Worm (Caenorhabditis elegans) whole organism, L4 larva: Measurements from ENCODE around the gene F22H10.1.

Experiments
- F26F4.8 ChIP-seq: fragments of 200-800 bp; sonication (Bioruptor generic); conservative IDR thresholded peaks from 2 replicates; pipeline ENCODE4 v1.3.6; 2022; ENCODE audit warnings: missing genetic modification characterization, missing compliant biosample characterization
- F37D6.2 ChIP-seq: sonication (generic microtip); optimal IDR thresholded peaks from 2 replicates; lab custom pipeline; 2016; ENCODE audit warnings: mild to moderate bottlenecking, missing genetic modification characterization, missing compliant biosample characterization
- F49E8.2 ChIP-seq: sonication (generic microtip); optimal IDR thresholded peaks from 2 replicates; lab custom pipeline; 2016; ENCODE audit warnings: missing compliant biosample characterization, mild to moderate bottlenecking, missing genetic modification characterization, borderline replicate concordance
- ZK546.5 ChIP-seq, 2 experiments: sonication (generic microtip); optimal IDR thresholded peaks; 2 replicates each; lab custom pipeline; 2017; ENCODE audit warnings: missing biosample characterization in 2 of 2, missing genetic modification characterization in 2 of 2
- aha-1 ChIP-seq: fragments of 150-350 bp; peaks from one replicate; lab custom pipeline; 2014; ENCODE audit warnings: missing biosample characterization, missing genetic modification characterization
- ama-1 ChIP-seq: fragments of 150-350 bp; optimal IDR thresholded peaks from 2 replicates; lab custom pipeline; 2014; ENCODE audit warnings: inconsistent platforms, mixed read lengths
- attf-4 ChIP-seq: sonication (generic microtip); optimal IDR thresholded peaks from 3 replicates; lab custom pipeline; 2017; ENCODE audit warnings: missing biosample characterization, missing genetic modification characterization
- ceh-28 ChIP-seq: fragments of 150-350 bp; optimal IDR thresholded peaks from 2 replicates; lab custom pipeline; 2014; ENCODE audit warnings: missing biosample characterization, missing genetic modification reagents, missing genetic modification characterization
- ceh-32 ChIP-seq: sonication (generic microtip); optimal IDR thresholded peaks from 2 replicates; lab custom pipeline; 2016; ENCODE audit warnings: mild to moderate bottlenecking, missing genetic modification characterization, missing compliant biosample characterization; ENCODE audit not compliant: poor library complexity
- ceh-44 ChIP-seq: fragments of 200-800 bp; sonication (Bioruptor generic); IDR thresholded peaks from 2 replicates; pipeline ENCODE4 v1.3.6; 2022; ENCODE audit warnings: missing genetic modification reagents, missing genetic modification characterization, missing compliant biosample characterization
- ceh-62 ChIP-seq: sonication (generic microtip); optimal IDR thresholded peaks from 2 replicates; lab custom pipeline; 2017; ENCODE audit warnings: missing biosample characterization, missing genetic modification characterization
- dmd-8 ChIP-seq: fragments of 200-800 bp; sonication (Bioruptor generic); IDR thresholded peaks from 2 replicates; pipeline ENCODE4 v1.3.6; 2022; ENCODE audit warnings: missing genetic modification characterization, missing compliant biosample characterization
- dmd-9 ChIP-seq: fragments of 200-800 bp; sonication (Bioruptor generic); IDR thresholded peaks from 2 replicates; pipeline ENCODE4 v1.3.6; 2022; ENCODE audit warnings: missing genetic modification reagents, missing genetic modification characterization, missing compliant biosample characterization
- dve-1 ChIP-seq: sonication (generic microtip); optimal IDR thresholded peaks from 2 replicates; lab custom pipeline; 2017; ENCODE audit warnings: antibody characterized with exemption, mild to moderate bottlenecking, missing genetic modification characterization, missing compliant biosample characterization; ENCODE audit not compliant: insufficient read depth
- egl-27 ChIP-seq: sonication (generic microtip); optimal IDR thresholded peaks from 3 replicates; lab custom pipeline; 2017; ENCODE audit warnings: missing biosample characterization, missing genetic modification reagents, missing genetic modification characterization
- fos-1 ChIP-seq: fragments of 150-350 bp; optimal IDR thresholded peaks from 2 replicates; lab custom pipeline; 2014; ENCODE audit warnings: missing biosample characterization, missing genetic modification characterization
- gei-8 ChIP-seq: fragments of 200-800 bp; sonication (Bioruptor generic); optimal IDR thresholded peaks from 2 replicates; lab custom pipeline; 2018; ENCODE audit warnings: mild to moderate bottlenecking, missing genetic modification characterization, missing compliant biosample characterization
- hlh-11 ChIP-seq: fragments of 200-800 bp; sonication (Bioruptor generic); optimal IDR thresholded peaks from 2 replicates; lab custom pipeline; 2018; ENCODE audit warnings: mild to moderate bottlenecking, missing genetic modification characterization, missing compliant biosample characterization
- hlh-30 ChIP-seq: sonication (generic microtip); optimal IDR thresholded peaks from 2 replicates; lab custom pipeline; 2017; ENCODE audit warnings: antibody characterized with exemption, mild to moderate bottlenecking, missing genetic modification characterization, missing compliant biosample characterization; ENCODE audit not compliant: insufficient read depth
- hmg-1.1 ChIP-seq: fragments of 200-800 bp; sonication (Bioruptor generic); IDR thresholded peaks from 2 replicates; pipeline ENCODE4 v1.3.6; 2022; ENCODE audit warnings: missing genetic modification reagents, missing genetic modification characterization, missing compliant biosample characterization
- jun-1 ChIP-seq: fragments of 150-350 bp; optimal IDR thresholded peaks from 2 replicates; lab custom pipeline; 2014; ENCODE audit warnings: missing biosample characterization, missing genetic modification reagents, missing genetic modification characterization
- lim-7 ChIP-seq: fragments of 200-800 bp; sonication (Bioruptor generic); IDR thresholded peaks from 2 replicates; pipeline ENCODE4 v1.3.6; 2022; ENCODE audit warnings: missing genetic modification characterization, missing compliant biosample characterization
- lin-1 ChIP-seq: fragments of 200-800 bp; sonication (Bioruptor generic); IDR thresholded peaks from 2 replicates; pipeline ENCODE4 v1.3.6; 2022; ENCODE audit warnings: missing genetic modification reagents, missing genetic modification characterization, missing compliant biosample characterization
- lin-13 ChIP-seq: fragments of 150-350 bp; optimal IDR thresholded peaks from 2 replicates; lab custom pipeline; 2014; ENCODE audit warnings: missing biosample characterization, missing genetic modification reagents, missing genetic modification characterization
- lin-15B ChIP-seq: fragments of 150-350 bp; sonication (generic microtip); optimal IDR thresholded peaks from 3 replicates; lab custom pipeline; 2014; ENCODE audit warnings: missing biosample characterization, missing genetic modification characterization
- lin-29 ChIP-seq: fragments of 200-800 bp; sonication (Bioruptor generic); IDR thresholded peaks from 2 replicates; pipeline ENCODE4 v1.3.6; 2022; ENCODE audit warnings: missing genetic modification reagents, missing genetic modification characterization, missing compliant biosample characterization
- lsy-2 ChIP-seq, 2 experiments: fragments of 150-350 bp in 1 of 2; sonication (generic microtip) in 1 of 2; optimal IDR thresholded peaks; 2 replicates each; lab custom pipeline; 2014 to 2017; ENCODE audit warnings: missing biosample characterization in 2 of 2, missing genetic modification characterization in 2 of 2
- mdl-1 ChIP-seq, 2 experiments: fragments of 150-350 bp in 1 of 2; sonication (generic microtip) in 1 of 2; optimal IDR thresholded peaks; 2 replicates each; lab custom pipeline; 2014 to 2017; ENCODE audit warnings: missing biosample characterization in 2 of 2, missing genetic modification characterization in 2 of 2
- nhr-102 ChIP-seq: sonication (generic microtip); optimal IDR thresholded peaks from 2 replicates; lab custom pipeline; 2016; ENCODE audit warnings: mild to moderate bottlenecking, missing genetic modification characterization, moderate library complexity, missing compliant biosample characterization
- nhr-11 ChIP-seq: fragments of 150-350 bp; optimal IDR thresholded peaks from 2 replicates; lab custom pipeline; 2014; ENCODE audit warnings: missing biosample characterization, missing genetic modification characterization
- nhr-25 ChIP-seq: sonication (generic microtip); optimal IDR thresholded peaks from 2 replicates; lab custom pipeline; 2017; ENCODE audit warnings: missing genetic modification characterization, mild to moderate bottlenecking, missing compliant biosample characterization, antibody characterized with exemption, moderate library complexity, borderline replicate concordance; ENCODE audit not compliant: insufficient read depth
- nhr-77 ChIP-seq: fragments of 150-350 bp; optimal IDR thresholded peaks from 2 replicates; lab custom pipeline; 2014; ENCODE audit warnings: missing biosample characterization, missing genetic modification characterization
- rbr-2 ChIP-seq: sonication (generic microtip); optimal IDR thresholded peaks from 2 replicates; lab custom pipeline; 2016; ENCODE audit warnings: missing genotype, missing genetic modification characterization, missing compliant biosample characterization
- saeg-2 ChIP-seq: fragments of 200-800 bp; sonication (Bioruptor generic); IDR thresholded peaks from 2 replicates; pipeline ENCODE4 v1.3.6; 2022; ENCODE audit warnings: missing genetic modification reagents, missing genetic modification characterization, missing compliant biosample characterization
- sdz-12 ChIP-seq: fragments of 200-800 bp; sonication (Bioruptor generic); optimal IDR thresholded peaks from 2 replicates; lab custom pipeline; 2018; ENCODE audit warnings: mild to moderate bottlenecking, missing genetic modification characterization, missing compliant biosample characterization
- set-16 ChIP-seq: fragments of 200-800 bp; sonication (Bioruptor generic); IDR thresholded peaks from 2 replicates; pipeline ENCODE4 v1.3.6; 2022; ENCODE audit warnings: missing genetic modification reagents, missing genetic modification characterization, missing compliant biosample characterization
- skn-1 ChIP-seq: fragments of 150-350 bp; optimal IDR thresholded peaks from 2 replicates; lab custom pipeline; 2014; ENCODE audit warnings: missing biosample characterization, missing genetic modification characterization
- snpc-1.2 ChIP-seq: fragments of 200-800 bp; sonication (Bioruptor generic); IDR thresholded peaks from 2 replicates; pipeline ENCODE4 v1.3.6; 2022; ENCODE audit warnings: missing genetic modification reagents, missing genetic modification characterization, missing compliant biosample characterization
- tag-97 ChIP-seq: fragments of 200-800 bp; sonication (Bioruptor generic); IDR thresholded peaks from 2 replicates; pipeline ENCODE4 v1.3.6; 2022; ENCODE audit warnings: missing genetic modification characterization, missing compliant biosample characterization
- tra-1 ChIP-seq: fragments of 200-800 bp; sonication (Bioruptor generic); IDR thresholded peaks from 2 replicates; pipeline ENCODE4 v1.3.6; 2022; ENCODE audit warnings: missing genetic modification reagents, missing genetic modification characterization, missing compliant biosample characterization
- unc-130 ChIP-seq: sonication (generic microtip); optimal IDR thresholded peaks from 2 replicates; lab custom pipeline; 2016; ENCODE audit warnings: missing genetic modification reagents, missing genetic modification characterization, missing compliant biosample characterization
- unc-39 ChIP-seq: sonication (generic microtip); optimal IDR thresholded peaks from 2 replicates; lab custom pipeline; 2017; ENCODE audit warnings: missing biosample characterization, missing genetic modification characterization
- unc-62 ChIP-seq, 3 experiments: fragments of 150-350 bp in 1 of 3; sonication (generic microtip); optimal IDR thresholded peaks in 2 of 3; peaks in 1 of 3; 1 replicate in 1 of 3; 2 replicates in 2 of 3; lab custom pipeline; 2014 to 2017; ENCODE audit warnings: missing biosample characterization in 3 of 3, missing genetic modification characterization in 3 of 3, missing genetic modification reagents in 3 of 3, missing genotype in 1 of 3
- zfp-3 ChIP-seq: fragments of 200-800 bp; sonication (Bioruptor generic); conservative IDR thresholded peaks from 2 replicates; pipeline ENCODE4 v1.3.6; 2022; ENCODE audit warnings: missing genetic modification reagents, missing genetic modification characterization, missing compliant biosample characterization
- zip-2 ChIP-seq: fragments of 150-350 bp; optimal IDR thresholded peaks from 2 replicates; lab custom pipeline; 2014; ENCODE audit warnings: missing biosample characterization, missing genetic modification characterization
- ztf-7 ChIP-seq: fragments of 150-350 bp; optimal IDR thresholded peaks from 2 replicates; lab custom pipeline; 2014; ENCODE audit warnings: missing biosample characterization, missing genetic modification characterization

Gene F22H10.1

DNA sequence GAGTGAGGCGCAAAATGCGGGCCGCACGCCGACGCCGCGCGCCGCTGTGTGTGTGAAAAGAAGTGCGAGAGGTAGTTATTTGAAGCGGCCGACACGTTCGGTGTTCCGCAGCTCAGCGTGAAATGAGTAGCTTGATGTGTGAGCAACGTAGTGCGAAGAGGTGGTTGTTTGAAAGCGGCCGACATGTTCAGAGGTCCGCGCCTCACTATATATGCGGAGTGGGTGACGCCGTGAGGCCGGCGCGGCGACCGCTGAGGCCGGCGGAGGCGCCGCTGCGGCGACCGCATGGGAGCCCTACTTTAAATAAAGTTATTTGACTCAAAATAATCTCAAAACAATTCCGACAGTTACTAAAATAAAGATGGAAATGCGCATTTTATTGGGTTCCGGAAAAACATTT lies 5.4 kb upstream of the F22H10.1 start:
- TF ChIP-seq dmd-9 (GFP tag; lab: Robert Waterston, UW) = 0 out of 2 replicates have a peak, but pooled peaks have one; percentile 43
- TF ChIP-seq lin-1 (GFP tag; lab: Robert Waterston, UW) = no peak
- TF ChIP-seq skn-1 (tag; lab: Kevin White, UChicago) = no peak
- TF ChIP-seq set-16 = peak; percentile 93
- TF ChIP-seq, all 104 proteins: peak for 2

DNA sequence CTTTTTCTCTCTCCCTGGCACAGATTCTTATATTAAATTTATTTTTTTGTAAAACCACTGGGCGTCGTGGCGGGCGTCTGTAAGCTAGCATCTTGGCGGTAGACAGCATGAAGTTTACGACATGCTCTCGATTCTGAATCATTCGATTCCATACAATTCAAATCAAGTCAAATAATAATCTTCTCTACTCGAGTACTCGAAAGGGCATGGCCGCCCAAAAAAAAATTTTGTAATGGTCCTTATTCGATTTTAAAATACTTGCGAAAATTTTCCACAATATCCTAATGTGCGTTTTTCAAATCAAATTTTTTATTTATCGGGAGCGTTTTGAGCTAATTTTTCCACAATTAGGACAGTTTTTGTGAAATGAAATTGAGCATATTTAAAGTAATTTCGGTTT lies 4.2 kb upstream of the F22H10.1 start:
- no peak for TF ChIP-seq unc-130
- TF ChIP-seq nhr-25 (tag; lab: Kevin White, UChicago) = no peak
- TF ChIP-seq aha-1 = peak; percentile 95
- no peak for TF ChIP-seq gei-8 (GFP tag; lab: Kevin White, UChicago)

DNA sequence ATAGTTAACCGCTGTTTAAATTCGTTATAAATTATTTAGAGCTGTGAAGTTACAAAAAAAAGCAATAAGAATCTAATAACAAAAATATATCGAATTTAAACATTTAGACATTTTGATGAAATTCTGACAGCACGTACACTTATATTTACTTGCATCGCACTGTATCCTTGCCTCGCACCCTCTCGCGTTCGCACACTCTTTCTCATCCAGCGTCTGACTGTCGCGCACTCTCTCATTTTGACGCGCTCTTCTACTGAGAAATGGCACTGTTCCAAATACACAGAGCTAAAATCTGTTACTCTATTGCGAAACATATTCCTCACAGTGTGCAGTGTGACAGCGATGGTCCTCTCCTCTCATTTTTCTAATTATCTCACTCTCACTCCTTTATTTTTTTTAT lies 1.8 kb downstream of the F22H10.1 start:
- TF ChIP-seq ztf-7 (tag; lab: Kevin White, UChicago) (no peak), ceh-44 (GFP tag; lab: Robert Waterston, UW) (no peak), nhr-102 (tag; lab: Kevin White, UChicago) (no peak), hmg-1.1 (peak; percentile 49), lim-7 (no peak), nhr-11 (tag; lab: Kevin White, UChicago) (no peak), hlh-30 (peak; percentile 8), egl-27 (no peak), ceh-28 (no peak), unc-62 (GFP tag; optimal IDR thresholded peaks at IDR 0.05 in 1 of 2; lab: Kevin White, UChicago) (peak in 1 of 2 experiments; percentile 63), unc-62 (tag; optimal IDR thresholded peaks at IDR 0.05; lab: Kevin White, UChicago) (no peak), dmd-8 (GFP tag; lab: Robert Waterston, UW) (no peak), ZK546.5 (tag; optimal IDR thresholded peaks at IDR 0.05; lab: Kevin White, UChicago) (no peak), tag-97 (GFP tag; lab: Robert Waterston, UW) (no peak), ceh-62 (tag; lab: Kevin White, UChicago) (no peak), ceh-32 (tag; lab: Kevin White, UChicago) (no peak), nhr-77 (tag; lab: Kevin White, UChicago) (no peak), lin-15B (no peak), rbr-2 (tag; lab: Kevin White, UChicago) (peak; percentile 5), lsy-2 (tag; optimal IDR thresholded peaks at IDR 0.05; lab: Kevin White, UChicago) (no peak), F26F4.8 (no peak), mdl-1 (tag; optimal IDR thresholded peaks at IDR 0.05; lab: Kevin White, UChicago) (no peak), fos-1 (no peak), hlh-11 (tag; lab: Kevin White, UChicago) (peak; percentile 33), snpc-1.2 (GFP tag; lab: Robert Waterston, UW) (no peak), unc-39 (tag; lab: Kevin White, UChicago) (no peak), unc-130 (no peak), ama-1 (lab: Kevin White, UChicago) (no peak), lin-29 (GFP tag; lab: Robert Waterston, UW) (no peak), zip-2 (tag; lab: Kevin White, UChicago) (no peak), tra-1 (GFP tag; lab: Robert Waterston, UW) (no peak), sdz-12 (no peak), F37D6.2 (no peak), lin-13 (GFP tag; lab: Kevin White, UChicago) (no peak), attf-4 (tag; lab: Kevin White, UChicago) (no peak), jun-1 (tag; lab: Kevin White, UChicago) (no peak), dve-1 (tag; lab: Kevin White, UChicago) (peak; percentile 47), F49E8.2 (tag; lab: Kevin White, UChicago) (no peak), zfp-3 (no peak), saeg-2 (GFP tag; lab: Robert Waterston, UW) (no peak)
